Worm (Caenorhabditis elegans) whole organism, L1 larva: ENCODE results near the gene cutl-3.

ENCODE experiments used
- C04F5.9 ChIP-seq: sonication (generic microtip); optimal IDR thresholded peaks from 2 replicates; lab custom pipeline; 2016; ENCODE audit warnings: missing genetic modification characterization, missing compliant biosample characterization
- alr-1 ChIP-seq: fragments of 200-800 bp; sonication (Bioruptor generic); optimal IDR thresholded peaks from 2 replicates; lab custom pipeline; 2018; ENCODE audit warnings: borderline replicate concordance, mild to moderate bottlenecking, missing genetic modification characterization, missing compliant biosample characterization
- blmp-1 ChIP-seq: fragments of 150-350 bp; optimal IDR thresholded peaks from 2 replicates; lab custom pipeline; 2014; ENCODE audit warnings: missing biosample characterization, missing genetic modification characterization
- ceh-63 ChIP-seq: fragments of 200-800 bp; sonication (Bioruptor generic); optimal IDR thresholded peaks from 2 replicates; lab custom pipeline; 2018; ENCODE audit warnings: mild to moderate bottlenecking, missing genetic modification characterization, missing compliant biosample characterization
- ceh-8 ChIP-seq: fragments of 200-800 bp; sonication (Bioruptor generic); optimal IDR thresholded peaks from 2 replicates; lab custom pipeline; 2018; ENCODE audit warnings: mild to moderate bottlenecking, missing genetic modification characterization, moderate library complexity, missing compliant biosample characterization
- ceh-82 ChIP-seq, 3 experiments: fragments of 150-350 bp in 1 of 3; sonication (generic microtip) in 2 of 3; optimal IDR thresholded peaks; 2 replicates each; lab custom pipeline; 2014 to 2017; ENCODE audit warnings: missing biosample characterization in 3 of 3, missing genetic modification characterization in 3 of 3
- ceh-90 ChIP-seq: sonication (generic microtip); optimal IDR thresholded peaks from 2 replicates; lab custom pipeline; 2016; ENCODE audit warnings: missing genetic modification characterization, missing compliant biosample characterization
- dpl-1 ChIP-seq, 3 experiments: fragments of 150-350 bp in 2 of 3; sonication (generic microtip) in 1 of 3; optimal IDR thresholded peaks; 2 replicates each; lab custom pipeline; 2014 to 2017; ENCODE audit warnings: missing biosample characterization in 3 of 3, missing genetic modification characterization in 3 of 3, missing genetic modification reagents in 3 of 3
- dsc-1 ChIP-seq: sonication (generic microtip); optimal IDR thresholded peaks from 2 replicates; lab custom pipeline; 2016; ENCODE audit warnings: mild to moderate bottlenecking, missing genetic modification characterization, missing compliant biosample characterization
- elt-2 ChIP-seq: sonication (generic microtip); optimal IDR thresholded peaks from 2 replicates; lab custom pipeline; 2016; ENCODE audit warnings: missing genetic modification characterization, mild to moderate bottlenecking, inconsistent platforms, missing compliant biosample characterization, missing genetic modification reagents
- elt-3 ChIP-seq, 6 experiments: fragments of 150-350 bp in 1 of 6; sonication (generic microtip); optimal IDR thresholded peaks; 2 replicates each; lab custom pipeline; 2017 to 2018; ENCODE audit warnings: missing biosample characterization in 6 of 6, missing genetic modification characterization in 6 of 6, inconsistent platforms in 1 of 6
- fos-1 ChIP-seq: fragments of 150-350 bp; optimal IDR thresholded peaks from 2 replicates; lab custom pipeline; 2014; ENCODE audit warnings: missing biosample characterization, missing genetic modification characterization
- hlh-17 ChIP-seq: fragments of 200-800 bp; sonication (Bioruptor generic); optimal IDR thresholded peaks from 2 replicates; lab custom pipeline; 2018; ENCODE audit warnings: missing genetic modification characterization, mild to moderate bottlenecking, missing compliant biosample characterization, moderate library complexity, borderline replicate concordance
- hpl-2 ChIP-seq: fragments of 150-350 bp; optimal IDR thresholded peaks from 2 replicates; lab custom pipeline; 2014; ENCODE audit warnings: missing biosample characterization, missing genetic modification reagents, missing genetic modification characterization
- irx-1 ChIP-seq: sonication (generic microtip); optimal IDR thresholded peaks from 2 replicates; lab custom pipeline; 2016; ENCODE audit warnings: missing genetic modification characterization, missing compliant biosample characterization
- jun-1 ChIP-seq: fragments of 150-350 bp; optimal IDR thresholded peaks from 2 replicates; lab custom pipeline; 2014; ENCODE audit warnings: missing biosample characterization, missing genetic modification reagents, missing genetic modification characterization
- lin-13 ChIP-seq: fragments of 150-350 bp; optimal IDR thresholded peaks from 2 replicates; lab custom pipeline; 2014; ENCODE audit warnings: missing biosample characterization, missing genetic modification reagents, missing genetic modification characterization
- lin-14 ChIP-seq: fragments of 200-800 bp; sonication (Bioruptor generic); optimal IDR thresholded peaks from 2 replicates; lab custom pipeline; 2018; ENCODE audit warnings: mild to moderate bottlenecking, missing genetic modification characterization, moderate library complexity, missing compliant biosample characterization
- lin-15B ChIP-seq: fragments of 150-350 bp; sonication (generic microtip); optimal IDR thresholded peaks from 3 replicates; lab custom pipeline; 2014; ENCODE audit warnings: missing biosample characterization, missing genetic modification characterization
- lin-35 ChIP-seq, 2 experiments: fragments of 150-350 bp; optimal IDR thresholded peaks; 2 replicates each; lab custom pipeline; 2014; ENCODE audit warnings: missing biosample characterization in 2 of 2, missing genetic modification characterization in 2 of 2, missing genetic modification reagents in 2 of 2
- lir-3 ChIP-seq: sonication (generic microtip); optimal IDR thresholded peaks from 2 replicates; lab custom pipeline; 2016; ENCODE audit warnings: mild to moderate bottlenecking, missing genetic modification characterization, moderate library complexity, missing compliant biosample characterization; ENCODE audit not compliant: poor library complexity
- lsy-2 ChIP-seq, 2 experiments: fragments of 150-350 bp; optimal IDR thresholded peaks; 2 replicates each; lab custom pipeline; 2014; ENCODE audit warnings: missing biosample characterization in 2 of 2, missing genetic modification characterization in 2 of 2
- mep-1 ChIP-seq: fragments of 150-350 bp; optimal IDR thresholded peaks from 2 replicates; lab custom pipeline; 2014; ENCODE audit warnings: missing biosample characterization, missing genetic modification characterization
- nhr-12 ChIP-seq: sonication (generic microtip); optimal IDR thresholded peaks from 2 replicates; lab custom pipeline; 2017; ENCODE audit warnings: missing biosample characterization, missing genetic modification characterization
- nhr-20 ChIP-seq: sonication (generic microtip); optimal IDR thresholded peaks from 2 replicates; lab custom pipeline; 2016; ENCODE audit warnings: mild to moderate bottlenecking, missing genetic modification characterization, missing compliant biosample characterization
- nhr-28 ChIP-seq: fragments of 150-350 bp; optimal IDR thresholded peaks from 2 replicates; lab custom pipeline; 2014; ENCODE audit warnings: missing biosample characterization, missing genetic modification characterization
- nhr-71 ChIP-seq: sonication (generic microtip); optimal IDR thresholded peaks from 2 replicates; lab custom pipeline; 2016; ENCODE audit warnings: mild to moderate bottlenecking, missing genetic modification characterization, moderate library complexity, missing compliant biosample characterization
- nhr-77 ChIP-seq: fragments of 150-350 bp; optimal IDR thresholded peaks from 2 replicates; lab custom pipeline; 2014; ENCODE audit warnings: missing biosample characterization, missing genetic modification characterization
- nhr-84 ChIP-seq: sonication (generic microtip); optimal IDR thresholded peaks from 2 replicates; lab custom pipeline; 2017; ENCODE audit warnings: missing biosample characterization, missing genetic modification characterization
- nhr-85 ChIP-seq: sonication (generic microtip); peaks from one replicate; lab custom pipeline; 2016; ENCODE audit warnings: missing genetic modification characterization, inconsistent platforms, missing compliant biosample characterization
- pag-3 ChIP-seq: sonication (generic microtip); optimal IDR thresholded peaks from 2 replicates; lab custom pipeline; 2017; ENCODE audit warnings: missing genetic modification characterization, mild to moderate bottlenecking, missing compliant biosample characterization, antibody characterized with exemption, borderline replicate concordance; ENCODE audit not compliant: insufficient read depth
- pqm-1 ChIP-seq: sonication (generic microtip); optimal IDR thresholded peaks from 3 replicates; lab custom pipeline; 2017; ENCODE audit warnings: missing biosample characterization, missing genetic modification characterization
- rnt-1 ChIP-seq: sonication (generic microtip); optimal IDR thresholded peaks from 2 replicates; lab custom pipeline; 2016; ENCODE audit warnings: mild to moderate bottlenecking, missing genetic modification characterization, moderate library complexity, missing compliant biosample characterization
- snpc-4 ChIP-seq: fragments of 150-350 bp; optimal IDR thresholded peaks from 2 replicates; lab custom pipeline; 2014; ENCODE audit warnings: missing biosample characterization, missing genetic modification characterization
- snu-23 ChIP-seq: sonication (generic microtip); optimal IDR thresholded peaks from 2 replicates; lab custom pipeline; 2016; ENCODE audit warnings: missing genetic modification characterization, missing compliant biosample characterization
- sox-4 ChIP-seq: sonication (generic microtip); optimal IDR thresholded peaks from 2 replicates; lab custom pipeline; 2016; ENCODE audit warnings: missing genetic modification characterization, missing compliant biosample characterization
- tbx-2 ChIP-seq: sonication (generic microtip); optimal IDR thresholded peaks from 2 replicates; lab custom pipeline; 2016; ENCODE audit warnings: missing genetic modification characterization, missing compliant biosample characterization
- tlp-1 ChIP-seq: fragments of 150-350 bp; optimal IDR thresholded peaks from 2 replicates; lab custom pipeline; 2014; ENCODE audit warnings: missing biosample characterization, missing genetic modification characterization
- unc-130 ChIP-seq: fragments of 150-350 bp; optimal IDR thresholded peaks from 2 replicates; lab custom pipeline; 2017; ENCODE audit warnings: missing biosample characterization, missing genetic modification characterization, inconsistent platforms
- unc-62 ChIP-seq: fragments of 150-350 bp; optimal IDR thresholded peaks from 2 replicates; lab custom pipeline; 2014; ENCODE audit warnings: missing biosample characterization, missing genetic modification reagents, missing genetic modification characterization
- unc-98 ChIP-seq: fragments of 200-800 bp; sonication (Bioruptor generic); IDR thresholded peaks from 2 replicates; pipeline ENCODE4 v1.3.6; 2022; ENCODE audit warnings: missing genetic modification characterization, missing compliant biosample characterization
- vab-15 ChIP-seq: sonication (generic microtip); optimal IDR thresholded peaks from 2 replicates; lab custom pipeline; 2017; ENCODE audit warnings: missing genotype, mild to moderate bottlenecking, missing genetic modification characterization, missing compliant biosample characterization
- zip-4 ChIP-seq: fragments of 200-800 bp; sonication (Bioruptor generic); optimal IDR thresholded peaks from 2 replicates; lab custom pipeline; 2018; ENCODE audit warnings: mild to moderate bottlenecking, missing genetic modification characterization, moderate library complexity, missing compliant biosample characterization

cutl-3 gene

DNA sequence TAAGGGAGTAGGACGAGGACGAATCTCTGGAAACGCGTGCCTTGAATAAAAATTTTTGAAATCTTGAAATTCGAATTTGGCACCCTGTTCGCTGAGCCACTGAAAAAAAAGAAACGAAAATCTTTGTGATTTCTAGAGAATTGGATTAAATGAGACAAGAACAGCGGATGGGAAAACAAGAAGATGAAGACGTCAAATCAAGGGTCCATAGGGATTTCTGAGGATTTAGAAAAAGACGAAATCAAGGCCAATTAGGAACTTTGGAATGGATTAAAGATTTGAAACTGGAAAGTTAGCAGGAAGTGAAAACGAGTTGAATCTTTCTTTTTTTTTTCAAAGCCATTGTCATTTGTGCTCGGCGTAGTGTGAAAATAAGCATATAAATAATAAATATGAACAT lies 44.5 kb downstream of the cutl-3 start, which contains the start of gene pag-3:
TSS of gene pag-3 (minus strand) at position 101 of the 400 bp plus-strand sequence.
- TF ChIP-seq fos-1 (tag; lab: Kevin White, UChicago), result no peak
- TF ChIP-seq lin-14 (GFP tag; lab: Kevin White, UChicago), result no peak
- TF ChIP-seq elt-3 (tag; optimal IDR thresholded peaks at IDR 0.05; lab: Kevin White, UChicago), result no peak
- no peak for TF ChIP-seq jun-1 (tag; lab: Kevin White, UChicago)
- TF ChIP-seq vab-15, result no peak
- TF ChIP-seq dsc-1 (tag; lab: Kevin White, UChicago), result no peak
- TF ChIP-seq unc-130 (tag; lab: Kevin White, UChicago), result no peak

DNA sequence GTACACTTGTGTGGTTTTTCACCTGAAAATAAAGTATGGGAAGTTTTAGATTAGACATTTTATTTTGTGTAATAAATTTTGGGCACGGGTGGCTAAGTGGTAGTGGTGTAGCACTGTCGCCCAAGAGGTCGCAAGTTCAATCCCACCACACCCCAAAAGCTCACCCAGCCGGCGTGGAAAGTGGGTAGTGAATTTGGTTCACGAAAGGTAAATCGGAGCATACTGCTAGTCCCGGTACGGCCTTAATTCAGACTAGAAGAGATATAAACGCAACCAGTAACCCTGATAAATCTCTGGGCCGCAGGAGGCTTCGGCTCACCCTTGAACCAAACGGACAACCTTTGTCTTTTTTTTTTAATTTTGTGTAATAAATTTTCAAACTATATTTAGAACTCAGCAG lies 47.2 kb downstream of the cutl-3 start:
- TF ChIP-seq nhr-84 (no peak), snpc-4 (tag; lab: Kevin White, UChicago) (no peak)

DNA sequence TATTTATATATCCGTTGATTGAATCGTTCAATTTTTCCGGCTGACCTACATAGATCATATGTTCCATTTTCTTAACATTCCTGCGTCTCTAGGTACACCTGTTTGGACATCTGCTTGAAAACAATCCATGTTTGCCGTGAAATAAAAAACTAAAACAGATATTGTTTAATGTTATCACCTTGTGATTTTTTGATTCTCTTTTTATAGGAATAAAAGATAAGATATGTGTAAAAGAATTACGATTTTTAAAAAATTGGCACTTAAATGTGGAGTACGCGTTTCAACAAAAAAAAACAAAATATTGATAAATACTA lies 51.7 kb downstream of the cutl-3 start:
- no peak for TF ChIP-seq tlp-1 (tag; lab: Kevin White, UChicago)
- no peak for TF ChIP-seq nhr-77 (tag; lab: Kevin White, UChicago)
- peak; percentile 73 for TF ChIP-seq nhr-85 (tag; lab: Kevin White, UChicago)
- peak in 1 of 2 experiments; percentile 23 for TF ChIP-seq lin-35 (GFP tag; optimal IDR thresholded peaks at IDR 0.05; lab: Kevin White, UChicago)
- TF ChIP-seq hlh-17 (GFP tag; lab: Kevin White, UChicago), result no peak
- TF ChIP-seq elt-2 (tag; lab: Kevin White, UChicago), result no peak
- TF ChIP-seq blmp-1 (tag; lab: Kevin White, UChicago), result peak; percentile 33
- peak in 1 of 6 experiments; percentile 72 for TF ChIP-seq elt-3 (tag; optimal IDR thresholded peaks at IDR 0.05; lab: Kevin White, UChicago)
- no peak for TF ChIP-seq pag-3
- no peak for TF ChIP-seq ceh-8 (GFP tag; lab: Kevin White, UChicago)

DNA sequence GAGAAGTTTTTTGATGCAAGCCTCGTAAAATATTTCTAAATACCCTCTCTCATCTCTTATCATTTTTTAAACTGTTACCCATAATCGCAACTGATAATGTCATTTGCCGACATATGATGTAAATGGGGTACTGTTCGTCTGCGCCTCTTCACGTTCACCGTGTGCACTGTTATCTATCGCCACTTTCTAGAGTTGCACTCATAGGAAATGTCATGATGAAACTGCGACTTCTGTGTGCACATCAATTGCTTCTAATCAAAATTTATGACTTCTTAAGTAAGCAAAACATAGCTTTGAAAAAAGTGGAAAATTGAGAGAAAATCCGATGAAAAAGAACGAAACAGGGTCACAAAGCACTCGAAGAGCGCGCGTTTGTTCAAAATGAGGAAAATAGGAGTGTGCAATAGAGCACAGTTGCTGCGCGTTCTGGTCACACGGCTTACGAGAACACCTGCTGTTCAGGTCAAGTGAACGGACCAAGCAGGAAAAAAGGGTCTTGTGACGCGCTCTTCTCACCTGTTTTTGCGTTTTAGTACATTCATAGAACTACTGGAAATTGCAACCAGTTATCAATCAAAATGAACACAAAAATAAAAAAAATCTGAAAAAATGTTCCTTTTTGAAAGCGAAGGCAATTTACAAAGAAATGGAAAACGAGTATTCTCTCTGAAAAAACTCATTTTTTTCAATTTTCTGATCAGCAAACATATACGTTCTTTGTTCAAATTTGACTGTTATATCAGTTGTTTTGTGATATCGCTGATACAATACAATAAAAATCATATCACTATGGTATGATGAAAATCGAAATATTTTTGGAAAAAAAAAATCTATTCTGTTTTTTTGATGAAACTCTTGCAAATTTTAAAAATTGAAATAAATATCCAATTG lies 52.3 kb downstream of the cutl-3 start:
- TF ChIP-seq pqm-1 (peak; percentile 68), lsy-2 (tag; optimal IDR thresholded peaks at IDR 0.05; lab: Kevin White, UChicago) (peak in 1 of 2 experiments; percentile 20), tbx-2 (no peak), nhr-28 (no peak), mep-1 (no peak), alr-1 (tag; lab: Kevin White, UChicago) (no peak), lin-13 (no peak), rnt-1 (peak; percentile 27), lin-15B (tag; lab: Kevin White, UChicago) (peak; percentile 35), hpl-2 (GFP tag; lab: Kevin White, UChicago) (peak; percentile 5), dpl-1 (GFP tag; optimal IDR thresholded peaks at IDR 0.05; lab: Kevin White, UChicago) (peak in 1 of 3 experiments; percentile 47), tlp-1 (tag; lab: Kevin White, UChicago) (peak; percentile 82), lir-3 (tag; lab: Kevin White, UChicago) (no peak), dsc-1 (tag; lab: Kevin White, UChicago) (no peak), unc-98 (GFP tag; lab: Robert Waterston, UW) (no peak), vab-15 (no peak), nhr-20 (peak; percentile 34), nhr-71 (tag; lab: Kevin White, UChicago) (peak; percentile 43), blmp-1 (tag; lab: Kevin White, UChicago) (no peak), elt-3 (tag; optimal IDR thresholded peaks at IDR 0.05; lab: Kevin White, UChicago) (no peak), unc-62 (GFP tag; lab: Kevin White, UChicago) (no peak), irx-1 (tag; lab: Kevin White, UChicago) (no peak), fos-1 (tag; lab: Kevin White, UChicago) (no peak), C04F5.9 (tag; lab: Kevin White, UChicago) (no peak), ceh-63 (no peak), ceh-90 (tag; lab: Kevin White, UChicago) (no peak), zip-4 (GFP tag; lab: Kevin White, UChicago) (no peak), hlh-17 (GFP tag; lab: Kevin White, UChicago) (no peak), ceh-82 (tag; optimal IDR thresholded peaks at IDR 0.05; lab: Kevin White, UChicago) (peak in 1 of 3 experiments; percentile 17), nhr-12 (tag; lab: Kevin White, UChicago) (no peak), sox-4 (tag; lab: Kevin White, UChicago) (no peak), snu-23 (GFP tag; lab: Kevin White, UChicago) (no peak), elt-2 (tag; lab: Kevin White, UChicago) (peak; percentile 98)
